Worm (Caenorhabditis elegans) whole organism, young adult: ENCODE measurements around the gene sre-3.

ENCODE experiments used
- akir-1 ChIP-seq: fragments of 200-800 bp; sonication (Bioruptor generic); optimal IDR thresholded peaks from 2 replicates; lab custom pipeline; 2018; ENCODE audit warnings: mild to moderate bottlenecking, missing genetic modification characterization, moderate library complexity, missing compliant biosample characterization
- ama-1 ChIP-seq, 3 experiments: fragments of 150-350 bp in 1 of 3; sonication (generic microtip) in 2 of 3; optimal IDR thresholded peaks; 2 replicates each; lab custom pipeline; 2014 to 2018; ENCODE audit warnings: missing biosample characterization in 2 of 3, missing genetic modification characterization in 2 of 3, missing genetic modification reagents in 2 of 3
- hmg-1.2 ChIP-seq: fragments of 200-800 bp; sonication (Bioruptor generic); IDR thresholded peaks from 2 replicates; pipeline ENCODE4 v1.3.6; 2022; ENCODE audit warnings: missing genetic modification reagents, missing genetic modification characterization, missing compliant biosample characterization
- lsy-27 ChIP-seq: sonication (generic microtip); optimal IDR thresholded peaks from 2 replicates; lab custom pipeline; 2017; ENCODE audit warnings: missing genetic modification characterization, mild to moderate bottlenecking, missing compliant biosample characterization, antibody characterized with exemption, missing genotype, borderline replicate concordance; ENCODE audit not compliant: insufficient read depth
- mcd-1 ChIP-seq: fragments of 200-800 bp; sonication (Bioruptor generic); IDR thresholded peaks from 2 replicates; pipeline ENCODE4 v1.3.6; 2022; ENCODE audit warnings: missing genetic modification reagents, missing genetic modification characterization, missing compliant biosample characterization
- pha-4 ChIP-seq: fragments of 150-350 bp; sonication (generic microtip); optimal IDR thresholded peaks from 2 replicates; lab custom pipeline; 2014; ENCODE audit warnings: missing biosample characterization, missing genetic modification reagents, missing genetic modification characterization
- snpc-4 ChIP-seq, 5 experiments: fragments of 150-350 bp in 1 of 5; sonication (generic microtip) in 4 of 5; optimal IDR thresholded peaks; 2 replicates each; lab custom pipeline; 2014 to 2018; ENCODE audit warnings: missing genetic modification characterization in 5 of 5, missing biosample characterization in 3 of 5, antibody characterized with exemption in 2 of 5, mild to moderate bottlenecking in 2 of 5, missing compliant biosample characterization in 2 of 5, missing genotype in 2 of 5, moderate library complexity in 2 of 5, missing genetic modification reagents in 1 of 5

DNA sequence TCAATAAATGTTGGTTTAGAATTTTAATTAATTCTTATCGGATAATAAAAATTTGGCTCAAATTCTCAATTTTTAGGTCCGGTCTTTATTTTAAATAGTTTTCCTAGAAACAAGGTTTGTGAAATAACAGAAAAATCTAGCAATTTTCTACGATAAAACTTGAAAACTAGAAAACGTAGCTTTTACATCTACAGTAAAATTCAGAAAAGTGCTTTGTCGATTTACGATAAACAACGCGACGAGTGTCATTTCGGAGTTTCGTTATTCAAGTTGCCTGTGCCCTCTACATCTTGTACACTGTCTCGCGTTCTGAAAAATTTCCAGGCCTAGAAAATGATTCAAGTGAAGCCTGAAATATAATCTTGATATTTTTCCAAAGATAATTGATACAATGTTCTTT lies 28.8 kb upstream of the sre-3 start:
- TF ChIP-seq hmg-1.2 (GFP tag; lab: Robert Waterston, UW) (peak; percentile 92), mcd-1 (no peak), pha-4 (tag; lab: Kevin White, UChicago) (no peak), lsy-27 (no peak), ama-1 (optimal IDR thresholded peaks at IDR 0.05; lab: Kevin White, UChicago) (no peak), ama-1 (GFP tag; optimal IDR thresholded peaks at IDR 0.05; lab: Kevin White, UChicago) (no peak), akir-1 (no peak), snpc-4 (GFP tag; optimal IDR thresholded peaks at IDR 0.05; lab: Kevin White, UChicago) (no peak), snpc-4 (tag; optimal IDR thresholded peaks at IDR 0.05; lab: Kevin White, UChicago) (peak in 1 of 4 experiments; percentile 21)
